Fruit fly (Drosophila melanogaster): ENCODE measurements around the gene CG42822.

DNA sequence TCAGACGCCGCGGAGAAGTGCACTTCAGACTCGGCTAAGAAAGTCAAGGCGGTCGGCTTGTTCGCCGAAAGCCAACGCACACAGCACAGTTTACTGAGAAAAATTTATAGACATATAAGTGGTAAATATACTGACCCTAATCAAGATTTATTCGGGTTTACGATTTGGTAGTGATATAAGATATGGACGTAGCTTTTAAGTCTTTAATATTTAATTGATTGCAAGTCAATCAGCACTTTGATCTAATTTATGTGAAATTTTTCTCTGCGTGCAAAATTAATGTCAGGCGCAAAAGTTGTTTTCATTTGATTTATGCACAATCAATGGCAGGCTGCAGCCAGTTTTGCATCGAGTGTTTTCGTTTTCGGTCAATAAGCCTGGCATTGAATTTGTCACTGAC, 16.8 kb downstream of the CG42822 start:
- TF ChIP-seq Sin3A (optimal IDR thresholded peaks at IDR 0.05) (no peak), Myc (optimal IDR thresholded peaks at IDR 0.05) (no peak), psq (optimal IDR thresholded peaks at IDR 0.05) (no peak)

All from Kc167 (cell line).